Worm (Caenorhabditis elegans): ENCODE data around the gene ZK105.11.

The ZK105.11 gene

DNA sequence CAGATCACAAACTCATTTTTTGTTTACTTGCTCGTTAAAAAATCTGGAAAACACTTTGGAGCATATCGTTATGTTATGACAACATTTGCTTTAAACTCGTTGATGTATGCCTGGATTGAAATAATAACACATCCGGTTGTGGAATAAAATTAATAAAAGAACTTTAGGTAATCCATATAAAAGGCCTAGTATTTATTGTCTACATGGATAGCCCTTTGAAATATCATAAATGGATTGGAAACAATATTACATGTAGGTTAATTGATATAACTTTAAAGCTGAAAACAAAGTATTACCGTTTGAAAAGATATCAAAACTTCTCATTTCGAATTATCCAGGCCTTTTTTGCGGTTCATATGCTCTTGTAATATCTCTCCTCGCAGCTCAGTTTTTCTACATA is 17.8 kb downstream of the ZK105.11 start:
- no peak for TF ChIP-seq lsy-2 (tag; optimal IDR thresholded peaks at IDR 0.05)
- TF ChIP-seq ztf-1 (GFP tag; conservative IDR thresholded peaks at IDR 0.05): no peak
- no peak for TF ChIP-seq R02D3.7 (tag; optimal IDR thresholded peaks at IDR 0.05)
- no peak for TF ChIP-seq gmeb-1 (tag; optimal IDR thresholded peaks at IDR 0.05)
- TF ChIP-seq ama-1 (optimal IDR thresholded peaks at IDR 0.05): no peak
- no peak for TF ChIP-seq dmd-4 (tag; optimal IDR thresholded peaks at IDR 0.05)
- no peak for TF ChIP-seq crh-2 (tag; optimal IDR thresholded peaks at IDR 0.05)
- no peak for TF ChIP-seq blmp-1 (tag; optimal IDR thresholded peaks at IDR 0.05; ENCODE audit: insufficient read depth)
- TF ChIP-seq unc-55 (GFP tag; optimal IDR thresholded peaks at IDR 0.05): no peak
- no peak for TF ChIP-seq aly-2 (tag; optimal IDR thresholded peaks at IDR 0.05)
- TF ChIP-seq nhr-23 (tag; optimal IDR thresholded peaks at IDR 0.05): no peak

DNA sequence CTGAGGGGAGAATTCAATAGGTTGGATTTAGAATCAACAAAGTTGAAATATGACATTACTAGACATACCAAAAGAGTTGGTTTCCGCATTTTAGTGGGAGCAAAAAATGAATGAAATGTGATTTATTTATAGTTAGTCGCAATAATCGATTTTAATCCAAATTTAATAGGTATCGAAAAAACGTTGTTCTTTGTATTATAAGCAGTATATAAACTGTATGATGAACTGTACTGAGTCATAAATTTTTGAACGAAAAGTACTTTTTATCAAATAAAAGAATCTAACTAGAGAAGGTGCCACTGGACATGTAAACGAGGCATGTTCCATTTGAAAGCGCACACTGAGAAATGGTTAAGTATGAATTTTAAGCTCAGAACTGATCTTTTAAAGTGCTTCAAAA is 18.5 kb downstream of the ZK105.11 start, which contains the start of gene C12D5.9:
TSS of gene C12D5.9 (minus strand) at position 101 of the 400 bp plus-strand sequence.
- TF ChIP-seq ceh-16 (tag; optimal IDR thresholded peaks at IDR 0.05) (no peak), ZK546.5 (tag; optimal IDR thresholded peaks at IDR 0.05) (no peak)

DNA sequence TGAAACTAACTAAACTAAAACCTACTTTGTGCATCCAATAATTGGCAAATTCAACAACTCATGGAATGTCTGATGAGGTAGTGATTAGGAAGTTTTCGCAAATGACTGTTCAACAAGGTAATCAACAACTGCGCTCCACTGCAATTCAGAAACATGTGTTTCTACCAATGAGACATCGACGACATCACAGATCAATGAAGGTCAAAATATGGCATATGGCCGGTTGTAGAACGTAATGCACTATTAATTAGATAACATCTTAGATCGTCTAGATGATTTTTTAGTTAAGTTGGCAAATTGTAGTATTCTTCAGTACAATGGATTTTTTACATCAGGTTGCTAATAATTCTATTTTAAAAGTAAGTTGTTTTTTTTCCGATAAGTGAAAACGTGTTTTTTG is 22.2 kb downstream of the ZK105.11 start, which contains the start of the genes nhr-94 and nhr-152:
TSS of gene nhr-94 (minus strand) at position 147 of the 400 bp plus-strand sequence.
TSS of gene nhr-152 (plus strand) at position 162 of the 400 bp plus-strand sequence.
- no peak for TF ChIP-seq crh-2 (tag; optimal IDR thresholded peaks at IDR 0.05)
- TF ChIP-seq skn-1 (tag; optimal IDR thresholded peaks at IDR 0.05): no peak
- peak; percentile 11 for TF ChIP-seq elt-1 (tag; optimal IDR thresholded peaks at IDR 0.05)
- TF ChIP-seq ztf-1 (GFP tag; conservative IDR thresholded peaks at IDR 0.05): no peak
- no peak for TF ChIP-seq nhr-10 (tag; optimal IDR thresholded peaks at IDR 0.05)
- TF ChIP-seq nhr-25 (tag; optimal IDR thresholded peaks at IDR 0.05): peak; percentile 77
- peak; percentile 6 for TF ChIP-seq fos-1 (tag; optimal IDR thresholded peaks at IDR 0.05)
- TF ChIP-seq mbf-1 (tag; optimal IDR thresholded peaks at IDR 0.05): no peak
- TF ChIP-seq unc-62 (GFP tag; optimal IDR thresholded peaks at IDR 0.05): no peak
- no peak for TF ChIP-seq mdl-1 (tag; optimal IDR thresholded peaks at IDR 0.05)
- peak; percentile 82 for TF ChIP-seq sma-9 (GFP tag; optimal IDR thresholded peaks at IDR 0.05)
- no peak for TF ChIP-seq sma-9 (tag; optimal IDR thresholded peaks at IDR 0.05)
- no peak for TF ChIP-seq egl-27 (tag; optimal IDR thresholded peaks at IDR 0.05)
- no peak for TF ChIP-seq peb-1 (tag; optimal IDR thresholded peaks at IDR 0.05)
- TF ChIP-seq ztf-11 (tag; optimal IDR thresholded peaks at IDR 0.05): no peak
- no peak for TF ChIP-seq zag-1 (tag; optimal IDR thresholded peaks at IDR 0.05)
- TF ChIP-seq C34F6.9 (tag; optimal IDR thresholded peaks at IDR 0.05): no peak
- no peak for TF ChIP-seq nhr-237 (tag; optimal IDR thresholded peaks at IDR 0.05)
- no peak for TF ChIP-seq R02D3.7 (tag; optimal IDR thresholded peaks at IDR 0.05)
- TF ChIP-seq alr-1 (tag; optimal IDR thresholded peaks at IDR 0.05): no peak
- no peak for TF ChIP-seq blmp-1 (tag; optimal IDR thresholded peaks at IDR 0.05; ENCODE audit: insufficient read depth)
- TF ChIP-seq nhr-6 (tag; optimal IDR thresholded peaks at IDR 0.05): no peak
- TF ChIP-seq ama-1 (optimal IDR thresholded peaks at IDR 0.05): no peak
- TF ChIP-seq unc-55 (GFP tag; optimal IDR thresholded peaks at IDR 0.05): no peak
- no peak for TF ChIP-seq gmeb-1 (tag; optimal IDR thresholded peaks at IDR 0.05)

DNA sequence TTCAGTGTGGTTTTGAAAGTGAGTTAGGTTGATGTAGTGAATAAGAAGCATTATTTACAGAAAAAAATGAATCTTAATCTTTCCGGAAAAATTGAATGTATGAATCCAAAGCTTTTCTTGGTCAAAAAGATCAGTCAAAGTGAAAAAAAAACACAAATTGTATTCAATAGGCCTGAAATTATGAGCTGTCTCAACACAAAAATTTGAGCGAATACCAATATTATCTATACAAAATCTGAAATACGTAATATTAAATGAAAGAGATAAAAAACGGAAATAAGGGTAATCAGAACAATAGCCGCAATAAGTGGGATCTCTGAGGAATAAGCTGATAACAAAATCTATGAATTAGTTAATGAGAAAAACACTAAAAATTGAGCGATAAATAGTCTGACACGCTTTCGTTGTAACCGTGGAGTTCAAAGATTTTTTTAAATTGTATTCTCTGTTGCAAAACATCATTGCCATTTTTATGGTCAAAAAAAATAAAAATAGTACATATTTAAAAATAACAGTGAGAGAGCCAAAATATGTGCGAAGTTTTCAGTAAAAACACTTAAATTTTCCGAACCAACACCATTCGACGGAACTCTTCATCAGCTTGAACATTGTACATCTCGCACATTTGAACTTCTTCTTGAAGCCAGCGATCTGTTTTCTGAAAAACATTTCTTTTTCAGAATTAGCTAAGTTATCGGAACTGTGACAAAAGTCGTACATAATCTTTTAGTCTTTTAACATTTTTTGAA is 24.3 kb downstream of the ZK105.11 start, which contains the start of gene sre-11:
TSS of gene sre-11 (minus strand) at position 51 of the 749 bp plus-strand sequence.
- TF ChIP-seq F13H6.1 (tag; optimal IDR thresholded peaks at IDR 0.05) (no peak), mbf-1 (tag; optimal IDR thresholded peaks at IDR 0.05) (no peak)

DNA sequence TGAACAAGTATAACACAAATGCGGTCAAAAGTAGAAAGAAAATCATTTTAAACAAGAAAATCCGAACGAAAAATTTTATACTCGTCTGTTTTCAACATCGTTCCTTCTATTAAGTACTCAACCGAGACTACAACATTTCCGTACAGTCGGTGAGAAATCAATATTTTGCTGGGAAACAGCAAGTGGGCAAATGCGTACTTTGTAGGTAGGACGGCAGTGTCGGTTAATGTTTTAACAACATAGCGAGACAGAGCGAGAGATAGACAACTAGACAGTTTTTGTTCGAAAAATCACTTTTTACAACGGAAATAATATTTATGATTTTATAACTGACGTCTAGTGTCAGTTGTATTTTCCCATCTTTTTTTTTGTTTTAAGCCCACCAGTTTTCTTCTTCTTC is 27.0 kb downstream of the ZK105.11 start, which contains the start of gene cyp-33A1:
TSS of gene cyp-33A1 (minus strand) at position 72 of the 400 bp plus-strand sequence.
- TF ChIP-seq nhr-6 (tag; optimal IDR thresholded peaks at IDR 0.05) (no peak), snpc-4 (tag; optimal IDR thresholded peaks at IDR 0.05) (no peak), sma-9 (GFP tag; optimal IDR thresholded peaks at IDR 0.05) (peak; percentile 80), sma-9 (tag; optimal IDR thresholded peaks at IDR 0.05) (no peak), nhr-129 (tag; optimal IDR thresholded peaks at IDR 0.05) (peak; percentile 21), blmp-1 (tag; optimal IDR thresholded peaks at IDR 0.05; ENCODE audit: insufficient read depth) (no peak), nhr-237 (tag; optimal IDR thresholded peaks at IDR 0.05) (no peak), peb-1 (tag; optimal IDR thresholded peaks at IDR 0.05) (no peak), crh-2 (tag; optimal IDR thresholded peaks at IDR 0.05) (peak; percentile 30), fos-1 (tag; optimal IDR thresholded peaks at IDR 0.05) (peak; percentile 34)

All from whole organism, L2 larva.